Fruit fly (Drosophila melanogaster) whole organism, embryonic: ENCODE data around the gene CG45081.

Source experiments
- Ada2b ChIP-seq: fragments of 200-800 bp; sonication (Bioruptor generic); IDR thresholded peaks from 2 replicates; pipeline ENCODE4 v1.3.6; 2022; ENCODE audit warnings: missing biosample characterization, missing genetic modification characterization
- B-H2 ChIP-seq: fragments of 200-800 bp; sonication (Bioruptor generic); optimal IDR thresholded peaks from 2 replicates; lab custom pipeline; 2018; ENCODE audit warnings: missing biosample characterization, mild to moderate bottlenecking, missing genetic modification characterization
- Bdp1 ChIP-seq: fragments of 200-800 bp; sonication (Bioruptor generic); optimal IDR thresholded peaks from 3 replicates; lab custom pipeline; 2016; ENCODE audit warnings: missing biosample characterization, missing genetic modification characterization
- Blimp-1 ChIP-seq: fragments of 200-800 bp; sonication (Bioruptor generic); optimal IDR thresholded peaks from 3 replicates; lab custom pipeline; 2018; ENCODE audit warnings: missing biosample characterization, missing genetic modification characterization, mild to moderate bottlenecking, moderate library complexity, missing genetic modification reagents
- CG10274 ChIP-seq: fragments of 200-800 bp; sonication (Bioruptor generic); optimal IDR thresholded peaks from 3 replicates; lab custom pipeline; 2017; ENCODE audit warnings: missing biosample characterization, mild to moderate bottlenecking, missing genetic modification characterization
- CG10431 ChIP-seq: fragments of 200-800 bp; sonication (Bioruptor generic); optimal IDR thresholded peaks from 3 replicates; lab custom pipeline; 2018; ENCODE audit warnings: missing biosample characterization, mild to moderate bottlenecking, missing genetic modification characterization
- CG11560 ChIP-seq: fragments of 200-800 bp; sonication (Bioruptor generic); IDR thresholded peaks from 3 replicates; pipeline ENCODE4 v1.3.6; 2022; ENCODE audit warnings: missing biosample characterization, missing genetic modification characterization
- CG12155 ChIP-seq: fragments of 200-800 bp; sonication (Bioruptor generic); optimal IDR thresholded peaks from 3 replicates; lab custom pipeline; 2016; ENCODE audit warnings: missing biosample characterization, missing genetic modification characterization
- CG12391 ChIP-seq: fragments of 200-800 bp; sonication (Bioruptor generic); optimal IDR thresholded peaks from 3 replicates; lab custom pipeline; 2018; ENCODE audit warnings: missing biosample characterization, mild to moderate bottlenecking, missing genetic modification characterization, moderate library complexity
- CG14014 ChIP-seq: fragments of 200-800 bp; sonication (Bioruptor generic); IDR thresholded peaks from 2 replicates; pipeline ENCODE4 v1.3.6; 2022; ENCODE audit warnings: missing biosample characterization, missing genetic modification characterization
- CG14667 ChIP-seq: fragments of 200-800 bp; sonication (Bioruptor generic); IDR thresholded peaks from 2 replicates; pipeline ENCODE4 v1.3.6; 2022; ENCODE audit warnings: missing biosample characterization, missing genetic modification characterization
- CG18262 ChIP-seq: fragments of 200-800 bp; optimal IDR thresholded peaks from 3 replicates; lab custom pipeline; 2019; ENCODE audit warnings: missing biosample characterization, mild to moderate bottlenecking, missing genetic modification characterization, moderate library complexity
- CG2116 ChIP-seq: fragments of 200-800 bp; sonication (Bioruptor generic); optimal IDR thresholded peaks from 3 replicates; lab custom pipeline; 2018; ENCODE audit warnings: missing biosample characterization, mild to moderate bottlenecking, missing genetic modification characterization
- CG30431 ChIP-seq: fragments of 200-800 bp; sonication (Bioruptor generic); optimal IDR thresholded peaks from 2 replicates; lab custom pipeline; 2017; ENCODE audit warnings: missing biosample characterization, missing genetic modification characterization
- CG3065 ChIP-seq: fragments of 200-800 bp; sonication (Bioruptor generic); optimal IDR thresholded peaks from 2 replicates; lab custom pipeline; 2016; ENCODE audit warnings: missing biosample characterization, missing genetic modification characterization
- CG32532 ChIP-seq: fragments of 200-800 bp; sonication (Bioruptor generic); IDR thresholded peaks from 2 replicates; pipeline ENCODE4 v1.3.6; 2022; ENCODE audit warnings: missing biosample characterization, missing genetic modification characterization
- CG34224 ChIP-seq: fragments of 200-800 bp; sonication (Bioruptor generic); IDR thresholded peaks from 3 replicates; pipeline ENCODE4 v1.3.6; 2022; ENCODE audit warnings: missing biosample characterization, missing genetic modification characterization; ENCODE audit not compliant: partially characterized antibody
- CG3995 ChIP-seq: fragments of 200-800 bp; sonication (Bioruptor generic); optimal IDR thresholded peaks from 3 replicates; lab custom pipeline; 2016; ENCODE audit warnings: missing biosample characterization, missing genetic modification characterization
- CG7928 ChIP-seq: fragments of 200-800 bp; sonication (Bioruptor generic); optimal IDR thresholded peaks from 2 replicates; lab custom pipeline; 2017; ENCODE audit warnings: missing biosample characterization, mild to moderate bottlenecking, missing genetic modification characterization
- CG7987 ChIP-seq: fragments of 200-800 bp; sonication (Bioruptor generic); optimal IDR thresholded peaks from 2 replicates; lab custom pipeline; 2018; ENCODE audit warnings: missing biosample characterization, mild to moderate bottlenecking, missing genetic modification characterization, moderate library complexity
- CG8359 ChIP-seq: fragments of 200-800 bp; sonication (Bioruptor generic); optimal IDR thresholded peaks from 2 replicates; lab custom pipeline; 2017; ENCODE audit warnings: missing biosample characterization, mild to moderate bottlenecking, missing genetic modification characterization, borderline replicate concordance
- CG8478 ChIP-seq: fragments of >200 bp; optimal IDR thresholded peaks from 2 replicates; lab custom pipeline; 2018
- CHES-1-like ChIP-seq: fragments of 200-800 bp; sonication (Bioruptor generic); optimal IDR thresholded peaks from 2 replicates; lab custom pipeline; 2016; ENCODE audit warnings: missing biosample characterization, missing genetic modification characterization
- CkIIα-i1 ChIP-seq: fragments of 200-800 bp; sonication (Bioruptor generic); IDR thresholded peaks from 2 replicates; pipeline ENCODE4 v1.3.6; 2022; ENCODE audit warnings: missing biosample characterization, missing genetic modification characterization
- D19B ChIP-seq: fragments of 200-800 bp; sonication (Bioruptor generic); optimal IDR thresholded peaks from 2 replicates; lab custom pipeline; 2017; ENCODE audit warnings: missing biosample characterization, mild to moderate bottlenecking, missing genetic modification characterization
- Doc2 ChIP-seq: fragments of 200-800 bp; sonication (Bioruptor generic); IDR thresholded peaks from 2 replicates; pipeline ENCODE4 v1.3.6; 2022; ENCODE audit warnings: missing biosample characterization, missing genetic modification characterization
- Elba2 ChIP-seq: fragments of 200-800 bp; sonication (Bioruptor generic); optimal IDR thresholded peaks from 3 replicates; lab custom pipeline; 2016; ENCODE audit warnings: missing biosample characterization, missing genetic modification characterization
- Hsf ChIP-seq: fragments of 200-800 bp; sonication (Bioruptor generic); optimal IDR thresholded peaks from 3 replicates; lab custom pipeline; 2016; ENCODE audit warnings: missing biosample characterization, missing genetic modification characterization
- Mad ChIP-seq: fragments of 200-800 bp; sonication (Bioruptor generic); optimal IDR thresholded peaks from 2 replicates; lab custom pipeline; 2016; ENCODE audit warnings: missing biosample characterization, missing genetic modification characterization
- Max ChIP-seq: fragments of 200-800 bp; sonication (Bioruptor generic); optimal IDR thresholded peaks from 2 replicates; lab custom pipeline; 2016; ENCODE audit warnings: missing biosample characterization, mild to moderate bottlenecking, missing genetic modification characterization
- Sry-β ChIP-seq: fragments of 200-800 bp; sonication (Bioruptor generic); optimal IDR thresholded peaks from 2 replicates; lab custom pipeline; 2018; ENCODE audit warnings: missing biosample characterization, mild to moderate bottlenecking, missing genetic modification characterization, moderate library complexity
- btn ChIP-seq: fragments of 200-800 bp; sonication (Bioruptor generic); optimal IDR thresholded peaks from 2 replicates; lab custom pipeline; 2016; ENCODE audit warnings: missing biosample characterization, missing genetic modification characterization
- cad ChIP-seq: fragments of >200 bp; optimal IDR thresholded peaks from 2 replicates; lab custom pipeline; 2017; ENCODE audit warnings: missing biosample characterization, missing genetic modification characterization
- crp ChIP-seq, 2 experiments: fragments of 200-800 bp; sonication (Bioruptor generic); optimal IDR thresholded peaks; 2 replicates in 1 of 2; 3 replicates in 1 of 2; lab custom pipeline; 2017; ENCODE audit warnings: missing biosample characterization in 2 of 2, missing genetic modification characterization in 2 of 2, mild to moderate bottlenecking in 1 of 2, moderate library complexity in 1 of 2
- dan ChIP-seq: fragments of 200-800 bp; sonication (Bioruptor generic); IDR thresholded peaks from 2 replicates; pipeline ENCODE4 v1.3.6; 2022; ENCODE audit warnings: missing biosample characterization, missing genetic modification characterization
- disco-r ChIP-seq: fragments of 200-800 bp; sonication (Bioruptor generic); optimal IDR thresholded peaks from 2 replicates; lab custom pipeline; 2016; ENCODE audit warnings: missing biosample characterization, missing genetic modification characterization
- exex ChIP-seq: fragments of 200-800 bp; sonication (Bioruptor generic); optimal IDR thresholded peaks from 4 replicates; lab custom pipeline; 2018; ENCODE audit warnings: missing biosample characterization, mild to moderate bottlenecking, missing genetic modification characterization, moderate library complexity
- hbn ChIP-seq: fragments of 200-800 bp; sonication (Bioruptor generic); IDR thresholded peaks from 2 replicates; pipeline ENCODE4 v1.3.6; 2022; ENCODE audit warnings: missing biosample characterization, missing genetic modification characterization; ENCODE audit not compliant: partially characterized antibody
- maf-S ChIP-seq: fragments of 200-800 bp; sonication (Bioruptor generic); optimal IDR thresholded peaks from 2 replicates; lab custom pipeline; 2016; ENCODE audit warnings: missing biosample characterization, missing genetic modification characterization
- mam ChIP-seq: fragments of 200-800 bp; sonication (Bioruptor generic); optimal IDR thresholded peaks from 3 replicates; lab custom pipeline; 2016; ENCODE audit warnings: missing biosample characterization, missing genetic modification characterization
- mirr ChIP-seq: fragments of 200-800 bp; sonication (Bioruptor generic); optimal IDR thresholded peaks from 3 replicates; lab custom pipeline; 2018; ENCODE audit warnings: missing biosample characterization, mild to moderate bottlenecking, missing genetic modification characterization
- mld ChIP-seq: fragments of 200-800 bp; sonication (Bioruptor generic); IDR thresholded peaks from 3 replicates; pipeline ENCODE4 v1.3.6; 2022; ENCODE audit warnings: missing biosample characterization, missing genetic modification characterization; ENCODE audit not compliant: partially characterized antibody
- nerfin-1 ChIP-seq: fragments of 200-800 bp; sonication (Bioruptor generic); optimal IDR thresholded peaks from 3 replicates; lab custom pipeline; 2019; ENCODE audit warnings: missing biosample characterization, mild to moderate bottlenecking, missing genetic modification characterization, moderate library complexity
- onecut ChIP-seq: fragments of 200-800 bp; sonication (Bioruptor generic); IDR thresholded peaks from 2 replicates; pipeline ENCODE4 v1.3.6; 2022; ENCODE audit warnings: missing biosample characterization, missing genetic modification characterization
- p53 ChIP-seq: fragments of 200-800 bp; sonication (Bioruptor generic); optimal IDR thresholded peaks from 2 replicates; lab custom pipeline; 2016; ENCODE audit warnings: missing biosample characterization, missing genetic modification characterization
- run ChIP-seq: fragments of 200-800 bp; sonication (Bioruptor generic); optimal IDR thresholded peaks from 3 replicates; lab custom pipeline; 2018; ENCODE audit warnings: missing biosample characterization, mild to moderate bottlenecking, missing genetic modification characterization
- salm ChIP-seq: fragments of 200-800 bp; sonication (Bioruptor generic); optimal IDR thresholded peaks from 2 replicates; lab custom pipeline; 2018; ENCODE audit warnings: missing biosample characterization, mild to moderate bottlenecking, missing genetic modification characterization
- sens ChIP-seq: fragments of 200-800 bp; sonication (Bioruptor generic); peaks from one replicate; lab custom pipeline; 2016; ENCODE audit warnings: missing biosample characterization, missing genetic modification characterization
- sna ChIP-seq: fragments of 200-800 bp; sonication (Bioruptor generic); IDR thresholded peaks from 2 replicates; pipeline ENCODE4 v1.3.6; 2022; ENCODE audit warnings: missing biosample characterization, missing genetic modification characterization; ENCODE audit not compliant: partially characterized antibody
- sr ChIP-seq: fragments of 200-800 bp; sonication (Bioruptor generic); IDR thresholded peaks from 3 replicates; pipeline ENCODE4 v1.3.6; 2022; ENCODE audit warnings: missing biosample characterization, missing genetic modification characterization
- vvl ChIP-seq: fragments of 200-800 bp; sonication (Bioruptor generic); IDR thresholded peaks from 2 replicates; pipeline ENCODE4 v1.3.6; 2022; ENCODE audit warnings: missing biosample characterization, missing genetic modification characterization
- wdn ChIP-seq: fragments of 200-800 bp; sonication (Bioruptor generic); IDR thresholded peaks from 2 replicates; pipeline ENCODE4 v1.3.6; 2022; ENCODE audit warnings: missing biosample characterization, missing genetic modification characterization
- wor ChIP-seq: fragments of 200-800 bp; sonication (Bioruptor generic); IDR thresholded peaks from 2 replicates; pipeline ENCODE4 v1.3.6; 2022; ENCODE audit warnings: missing biosample characterization, missing genetic modification characterization

Gene CG45081

dm6 chr3L:19216377-19216776, 49.5 kb upstream of the CG45081 start (continued):
- no peak for TF ChIP-seq Hsf (GFP tag; lab: Kevin White, UChicago)
- TF ChIP-seq CG10431 (GFP tag; lab: Kevin White, UChicago), result no peak
- TF ChIP-seq exex (tag; lab: Kevin White, UChicago), result no peak
- no peak for TF ChIP-seq CHES-1-like (GFP tag; lab: Kevin White, UChicago)
- TF ChIP-seq sr (GFP tag; lab: Robert Waterston, UW), result no peak
- no peak for TF ChIP-seq hbn (GFP tag; lab: Robert Waterston, UW)
- TF ChIP-seq disco-r, result no peak
- no peak for TF ChIP-seq Sry-β (GFP tag; lab: Kevin White, UChicago)
- no peak for TF ChIP-seq Mad (GFP tag; lab: Kevin White, UChicago)
- TF ChIP-seq run (tag; lab: Kevin White, UChicago), result peak; percentile 17
- no peak for TF ChIP-seq D19B (GFP tag; lab: Kevin White, UChicago)
- TF ChIP-seq CG12391 (tag; lab: Kevin White, UChicago), result peak; percentile 48
- peak; percentile 48 for TF ChIP-seq Blimp-1
- TF ChIP-seq salm (tag; lab: Kevin White, UChicago), result no peak
- TF ChIP-seq dan (GFP tag; lab: Robert Waterston, UW), result no peak
- TF ChIP-seq maf-S (GFP tag; lab: Kevin White, UChicago), result no peak
- TF ChIP-seq wor (GFP tag; lab: Robert Waterston, UW), result no peak
- TF ChIP-seq vvl (GFP tag; lab: Robert Waterston, UW), result peak; percentile 80
- no peak for TF ChIP-seq Doc2
- no peak for TF ChIP-seq btn (GFP tag; lab: Kevin White, UChicago)
- no peak for TF ChIP-seq wdn (GFP tag; lab: Robert Waterston, UW)
- no peak for TF ChIP-seq CG2116
- no peak for TF ChIP-seq CG10274 (GFP tag; lab: Kevin White, UChicago)
- peak; percentile 30; the same call in 1 of the 2 replicates for TF ChIP-seq CG14014
- TF ChIP-seq crp (GFP tag; optimal IDR thresholded peaks at IDR 0.05; lab: Kevin White, UChicago), result no peak
- no peak for TF ChIP-seq B-H2 (GFP tag; lab: Kevin White, UChicago)
- no peak for TF ChIP-seq CkIIα-i1 (GFP tag; lab: Robert Waterston, UW)
- TF ChIP-seq mam (GFP tag; lab: Kevin White, UChicago), result no peak
- TF ChIP-seq CG3065, result no peak
- TF ChIP-seq CG7987 (GFP tag; lab: Kevin White, UChicago), result peak; percentile 18
- no peak for TF ChIP-seq Ada2b (GFP tag; lab: Robert Waterston, UW)
- no peak for TF ChIP-seq Bdp1 (GFP tag; lab: Kevin White, UChicago)
- no peak for TF ChIP-seq CG14667 (GFP tag; lab: Robert Waterston, UW)
- 0 out of 2 replicates have a peak, but pooled peaks have one; percentile 10 for TF ChIP-seq onecut (GFP tag; lab: Robert Waterston, UW)
- peak; percentile 1 for TF ChIP-seq CG12155 (GFP tag; lab: Kevin White, UChicago)
- TF ChIP-seq CG11560 (tag; lab: Robert Waterston, UW), result no peak
- TF ChIP-seq mld (GFP tag; lab: Robert Waterston, UW), result no peak
- TF ChIP-seq CG30431 (GFP tag; lab: Kevin White, UChicago), result no peak
- TF ChIP-seq CG8359, result no peak
- TF ChIP-seq Max, result no peak
- no peak for TF ChIP-seq Elba2 (GFP tag; lab: Kevin White, UChicago)
- TF ChIP-seq CG8478, result no peak
- TF ChIP-seq p53 (GFP tag; lab: Kevin White, UChicago), result no peak
- no peak for TF ChIP-seq CG34224
- TF ChIP-seq CG32532 (GFP tag; lab: Robert Waterston, UW), result peak; percentile 62
- peak; percentile 10 for TF ChIP-seq nerfin-1 (tag; lab: Kevin White, UChicago)
- TF ChIP-seq cad (GFP tag; lab: Kevin White, UChicago), result no peak
- TF ChIP-seq CG18262 (tag; lab: Kevin White, UChicago), result peak; percentile 41
- TF ChIP-seq CG7928 (GFP tag; lab: Kevin White, UChicago), result no peak
- TF ChIP-seq CG3995 (GFP tag; lab: Kevin White, UChicago), result no peak
- peak; percentile 17 for TF ChIP-seq sens (GFP tag; lab: Kevin White, UChicago)
- TF ChIP-seq mirr, result no peak
- TF ChIP-seq sna (GFP tag; lab: Robert Waterston, UW), result no peak
